Fruit fly (Drosophila melanogaster) whole organism, prepupa: ENCODE results near the gene Pisd.

Source experiments
- Blimp-1 ChIP-seq: fragments of 200-800 bp; sonication (Bioruptor generic); optimal IDR thresholded peaks from 3 replicates; lab custom pipeline; 2017; ENCODE audit warnings: missing biosample characterization, missing genetic modification characterization, mild to moderate bottlenecking, moderate library complexity, missing genetic modification reagents
- CG10669 ChIP-seq: fragments of 200-800 bp; sonication (Bioruptor generic); optimal IDR thresholded peaks from 3 replicates; lab custom pipeline; 2018; ENCODE audit warnings: missing biosample characterization, mild to moderate bottlenecking, missing genetic modification characterization, moderate library complexity
- CG15336 ChIP-seq: fragments of 200-800 bp; sonication (Bioruptor generic); IDR thresholded peaks from 2 replicates; pipeline ENCODE4 v1.3.6; 2022; ENCODE audit warnings: missing biosample characterization, missing genetic modification characterization
- CG1621 ChIP-seq: fragments of 200-800 bp; sonication (Bioruptor generic); optimal IDR thresholded peaks from 3 replicates; lab custom pipeline; 2018; ENCODE audit warnings: missing biosample characterization, mild to moderate bottlenecking, missing genetic modification characterization
- CG34406 ChIP-seq: fragments of 200-800 bp; sonication (Bioruptor generic); optimal IDR thresholded peaks from 3 replicates; lab custom pipeline; 2016; ENCODE audit warnings: missing biosample characterization, missing genetic modification characterization
- CG3919 ChIP-seq: fragments of 200-800 bp; sonication (Bioruptor generic); optimal IDR thresholded peaks from 3 replicates; lab custom pipeline; 2016; ENCODE audit warnings: missing biosample characterization, missing genetic modification characterization
- CG6163 ChIP-seq: fragments of 200-800 bp; sonication (Bioruptor generic); IDR thresholded peaks from 3 replicates; pipeline ENCODE4 v1.3.6; 2022; ENCODE audit warnings: missing biosample characterization, missing genetic modification characterization
- CG6808 ChIP-seq: fragments of 200-800 bp; sonication (Bioruptor generic); optimal IDR thresholded peaks from 3 replicates; lab custom pipeline; 2017; ENCODE audit warnings: missing biosample characterization, missing genetic modification characterization, mild to moderate bottlenecking, moderate library complexity, missing genetic modification reagents
- CG6854 ChIP-seq: fragments of 200-800 bp; sonication (Bioruptor generic); optimal IDR thresholded peaks from 2 replicates; lab custom pipeline; 2017; ENCODE audit warnings: missing biosample characterization, mild to moderate bottlenecking, missing genetic modification characterization
- CG8319 ChIP-seq: fragments of 200-800 bp; sonication (Bioruptor generic); optimal IDR thresholded peaks from 3 replicates; lab custom pipeline; 2016; ENCODE audit warnings: missing biosample characterization, missing genetic modification characterization
- Eip75B ChIP-seq: fragments of 200-800 bp; sonication (Bioruptor generic); optimal IDR thresholded peaks from 3 replicates; lab custom pipeline; 2016; ENCODE audit warnings: missing biosample characterization, missing genetic modification characterization
- Eip78C ChIP-seq: fragments of 200-800 bp; sonication (Bioruptor generic); peaks from one replicate; lab custom pipeline; 2016; ENCODE audit warnings: missing biosample characterization, missing genetic modification characterization
- Eip93F ChIP-seq: fragments of 200-800 bp; sonication (Bioruptor generic); optimal IDR thresholded peaks from 2 replicates; lab custom pipeline; 2016; ENCODE audit warnings: missing biosample characterization, mild to moderate bottlenecking, missing genetic modification characterization
- Gug ChIP-seq: fragments of 200-800 bp; sonication (Bioruptor generic); IDR thresholded peaks from 2 replicates; pipeline ENCODE4 v1.3.6; 2022; ENCODE audit warnings: missing biosample characterization, missing genetic modification characterization
- Hr39 ChIP-seq: fragments of 200-800 bp; sonication (Bioruptor generic); optimal IDR thresholded peaks from 2 replicates; lab custom pipeline; 2016; ENCODE audit warnings: missing biosample characterization, missing genetic modification characterization
- Lpt ChIP-seq: fragments of 200-800 bp; sonication (Bioruptor generic); optimal IDR thresholded peaks from 3 replicates; lab custom pipeline; 2016; ENCODE audit warnings: missing biosample characterization, missing genetic modification characterization
- Met ChIP-seq: fragments of 200-800 bp; sonication (Bioruptor generic); optimal IDR thresholded peaks from 3 replicates; lab custom pipeline; 2016; ENCODE audit warnings: missing biosample characterization, missing genetic modification characterization
- OdsH ChIP-seq: fragments of 200-800 bp; sonication (Bioruptor generic); optimal IDR thresholded peaks from 3 replicates; lab custom pipeline; 2016; ENCODE audit warnings: missing biosample characterization, missing genetic modification characterization
- Sox14 ChIP-seq: fragments of 200-800 bp; sonication (Bioruptor generic); optimal IDR thresholded peaks from 3 replicates; lab custom pipeline; 2016; ENCODE audit warnings: missing biosample characterization, missing genetic modification characterization
- Sox15 ChIP-seq: fragments of 200-800 bp; sonication (Bioruptor generic); optimal IDR thresholded peaks from 3 replicates; lab custom pipeline; 2016; ENCODE audit warnings: missing biosample characterization, missing genetic modification characterization
- dac ChIP-seq: fragments of 200-800 bp; sonication (Bioruptor generic); optimal IDR thresholded peaks from 2 replicates; lab custom pipeline; 2017; ENCODE audit warnings: missing biosample characterization, mild to moderate bottlenecking, missing genetic modification characterization
- dsx ChIP-seq: fragments of 200-800 bp; optimal IDR thresholded peaks from 3 replicates; lab custom pipeline; 2019; ENCODE audit warnings: missing biosample characterization, mild to moderate bottlenecking, missing genetic modification characterization, moderate library complexity; ENCODE audit not compliant: poor library complexity, severe bottlenecking
- esn ChIP-seq: fragments of 200-800 bp; sonication (Bioruptor generic); optimal IDR thresholded peaks from 2 replicates; lab custom pipeline; 2016; ENCODE audit warnings: missing biosample characterization, mild to moderate bottlenecking, missing genetic modification characterization, moderate library complexity
- fd85E ChIP-seq: fragments of 200-800 bp; sonication (Bioruptor generic); optimal IDR thresholded peaks from 3 replicates; lab custom pipeline; 2016; ENCODE audit warnings: missing biosample characterization, missing genetic modification characterization
- fkh ChIP-seq: fragments of 200-800 bp; sonication (Bioruptor generic); optimal IDR thresholded peaks from 3 replicates; lab custom pipeline; 2017; ENCODE audit warnings: missing biosample characterization, mild to moderate bottlenecking, missing genetic modification characterization, moderate library complexity
- net ChIP-seq: fragments of 200-800 bp; sonication (Bioruptor generic); optimal IDR thresholded peaks from 3 replicates; lab custom pipeline; 2016; ENCODE audit warnings: missing biosample characterization, missing genetic modification characterization
- salr ChIP-seq, 2 experiments: fragments of 200-800 bp; sonication (Bioruptor generic); optimal IDR thresholded peaks; 3 replicates each; lab custom pipeline; 2016 to 2018; ENCODE audit warnings: missing biosample characterization in 2 of 2, missing genetic modification characterization in 2 of 2, mild to moderate bottlenecking in 1 of 2
- spab ChIP-seq: fragments of 200-800 bp; sonication (Bioruptor generic); optimal IDR thresholded peaks from 2 replicates; lab custom pipeline; 2017; ENCODE audit warnings: missing biosample characterization, mild to moderate bottlenecking, missing genetic modification characterization, missing genetic modification reagents
- ss ChIP-seq, 2 experiments: fragments of 200-800 bp; sonication (Bioruptor generic); optimal IDR thresholded peaks; 2 replicates in 1 of 2; 3 replicates in 1 of 2; lab custom pipeline; 2017 to 2018; ENCODE audit warnings: mild to moderate bottlenecking in 2 of 2, missing biosample characterization in 2 of 2, missing genetic modification characterization in 2 of 2, moderate library complexity in 1 of 2
- svp ChIP-seq: fragments of 200-800 bp; sonication (Bioruptor generic); peaks from one replicate; lab custom pipeline; 2016; ENCODE audit warnings: missing biosample characterization, missing genetic modification characterization
- vri ChIP-seq: fragments of 200-800 bp; sonication (Bioruptor generic); optimal IDR thresholded peaks from 3 replicates; lab custom pipeline; 2016; ENCODE audit warnings: missing biosample characterization, mild to moderate bottlenecking, missing genetic modification characterization

The Pisd gene

dm6 chr3R:24051459-24052165, 1.0 kb downstream of the Pisd start (continued):
- TF ChIP-seq spab (GFP tag; lab: Kevin White, UChicago) (no peak), dac (GFP tag; lab: Kevin White, UChicago) (no peak), Eip78C (GFP tag; lab: Kevin White, UChicago) (no peak), Hr39 (GFP tag; lab: Kevin White, UChicago) (no peak), Met (GFP tag; lab: Kevin White, UChicago) (no peak), net (no peak), salr (GFP tag; optimal IDR thresholded peaks at IDR 0.05; lab: Kevin White, UChicago) (no peak), dsx (GFP tag; lab: Kevin White, UChicago) (peak; percentile 77), fkh (GFP tag; lab: Kevin White, UChicago) (peak; percentile 24), OdsH (no peak), Blimp-1 (GFP tag; lab: Kevin White, UChicago) (no peak), vri (GFP tag; lab: Kevin White, UChicago) (peak; percentile 22), CG10669 (no peak), CG6163 (peak; percentile 52; the same call in 2 of the 3 replicates), esn (GFP tag; lab: Kevin White, UChicago) (no peak)

DNA sequence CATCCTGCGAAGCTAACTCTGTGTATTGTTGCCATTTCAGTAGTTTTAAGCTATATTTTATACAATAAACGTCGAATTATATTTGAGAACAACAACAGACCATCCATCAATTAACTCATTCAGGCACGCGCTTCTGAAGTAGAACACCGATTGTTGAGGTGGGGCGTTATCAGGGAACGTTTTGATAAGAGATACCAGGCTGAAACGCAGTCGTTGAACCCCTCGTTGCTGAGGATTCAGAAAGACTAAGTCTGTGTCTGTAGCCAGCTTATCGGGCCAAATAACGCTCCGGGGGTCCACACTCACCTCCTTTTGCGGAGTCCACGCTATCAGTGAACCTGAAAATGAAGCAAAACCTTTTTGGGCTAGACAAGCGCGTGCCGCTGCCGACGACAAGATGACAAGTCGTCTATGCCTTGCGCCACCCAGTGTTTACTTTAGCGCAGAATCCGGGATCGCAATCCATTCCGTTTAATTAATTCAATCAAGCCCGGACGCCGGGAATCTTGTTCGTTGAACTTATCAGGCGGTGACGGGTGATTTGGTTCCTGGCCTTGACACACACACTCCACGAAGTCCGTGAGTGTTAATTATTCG, 3.0 kb downstream of the Pisd start:
- TF ChIP-seq CG8319 (GFP tag; lab: Kevin White, UChicago) (no peak), Met (GFP tag; lab: Kevin White, UChicago) (no peak), CG34406 (GFP tag; lab: Kevin White, UChicago) (no peak), svp (peak; percentile 99), Sox15 (GFP tag; lab: Kevin White, UChicago) (no peak), Eip93F (GFP tag; lab: Kevin White, UChicago) (peak; percentile 55), vri (GFP tag; lab: Kevin White, UChicago) (peak; percentile 55)

DNA sequence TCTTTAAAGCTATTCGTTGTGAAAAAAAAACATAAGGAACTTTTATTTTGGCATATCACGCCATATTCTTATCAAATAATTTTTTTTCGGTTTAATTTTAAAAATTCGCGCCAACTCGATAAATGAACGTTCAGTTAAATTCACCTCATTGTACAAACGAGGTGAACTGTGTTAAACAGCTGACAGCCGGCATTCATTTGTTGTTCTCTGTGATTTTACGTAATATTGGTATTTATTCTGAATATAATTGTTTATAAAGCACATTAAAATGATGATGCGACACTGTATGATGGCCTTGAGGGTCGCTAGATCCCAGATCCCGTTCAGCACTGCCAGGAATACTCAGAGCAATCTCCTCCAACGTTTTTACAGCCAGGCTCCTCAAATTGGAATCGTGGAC, 3.6 kb downstream of the Pisd start, which contains the start of gene CG6000:
Gene CG6000 (plus strand): TSS at position 165 of the 400 bp plus-strand sequence.
- TF ChIP-seq CG15336 (GFP tag; lab: Robert Waterston, UW): no peak
- no peak for TF ChIP-seq Met (GFP tag; lab: Kevin White, UChicago)
- no peak for TF ChIP-seq Lpt
- no peak for TF ChIP-seq dsx (GFP tag; lab: Kevin White, UChicago)
- TF ChIP-seq CG10669: no peak
- TF ChIP-seq Eip75B: no peak
- no peak for TF ChIP-seq fd85E
- no peak for TF ChIP-seq spab (GFP tag; lab: Kevin White, UChicago)
- TF ChIP-seq ss (GFP tag; optimal IDR thresholded peaks at IDR 0.05; lab: Kevin White, UChicago): no peak
- TF ChIP-seq CG34406 (GFP tag; lab: Kevin White, UChicago): no peak
- no peak for TF ChIP-seq CG8319 (GFP tag; lab: Kevin White, UChicago)
- TF ChIP-seq CG6854: no peak
- no peak for TF ChIP-seq Gug (GFP tag; lab: Robert Waterston, UW)

DNA sequence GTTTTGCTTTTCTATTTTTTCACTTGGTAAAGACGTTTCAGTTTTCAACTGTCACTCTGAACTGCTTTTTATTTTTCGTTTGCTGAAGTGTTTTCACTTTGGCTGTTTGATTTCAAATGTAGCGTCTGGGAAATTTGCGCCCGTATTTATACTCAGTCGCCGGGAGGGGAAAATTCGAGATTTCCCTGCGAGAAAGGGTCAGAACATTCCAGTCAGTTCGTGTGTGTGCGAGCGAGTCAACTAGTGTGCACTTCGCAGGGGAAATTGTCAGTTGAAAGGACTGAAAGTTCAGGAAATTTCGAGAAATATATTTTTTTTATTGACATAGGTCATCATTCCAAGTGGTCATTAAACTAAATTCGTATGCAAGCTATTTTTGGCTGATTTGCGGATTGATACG, 6.6 kb downstream of the Pisd start, which contains the start of gene Hsp68:
Gene Hsp68 (minus strand): TSS at position 123 of the 400 bp plus-strand sequence.
- TF ChIP-seq Lpt (no peak), dsx (GFP tag; lab: Kevin White, UChicago) (peak; percentile 55), Sox14 (GFP tag; lab: Kevin White, UChicago) (peak; percentile 32), esn (GFP tag; lab: Kevin White, UChicago) (peak; percentile 8), CG6808 (GFP tag; lab: Kevin White, UChicago) (peak; percentile 43), CG6854 (peak; percentile 68), CG1621 (peak; percentile 40), CG3919 (no peak), ss (GFP tag; optimal IDR thresholded peaks at IDR 0.05; lab: Kevin White, UChicago) (peak in 1 of 2 experiments; percentile 49), fkh (GFP tag; lab: Kevin White, UChicago) (peak; percentile 28), svp (peak; percentile 87)
